Fruit fly (Drosophila melanogaster) whole organism, embryonic: ENCODE data around the gene CG31077.

Source experiments
- Atf-2 ChIP-seq: fragments of 200-800 bp; sonication (Bioruptor generic); optimal IDR thresholded peaks from 2 replicates; lab custom pipeline; 2016; ENCODE audit warnings: missing biosample characterization, missing genetic modification characterization
- Awh ChIP-seq: fragments of 200-800 bp; sonication (Bioruptor generic); IDR thresholded peaks from 2 replicates; pipeline ENCODE4, ENCODE4 v1.3.6; 2022; ENCODE audit warnings: missing biosample characterization, missing genetic modification characterization
- CG10274 ChIP-seq: fragments of 200-800 bp; sonication (Bioruptor generic); optimal IDR thresholded peaks from 3 replicates; lab custom pipeline; 2017; ENCODE audit warnings: missing biosample characterization, mild to moderate bottlenecking, missing genetic modification characterization
- CG14860 ChIP-seq: fragments of 200-800 bp; sonication (Bioruptor generic); IDR thresholded peaks from 3 replicates; pipeline ENCODE4 v1.3.6; 2022; ENCODE audit warnings: missing biosample characterization, missing genetic modification characterization; ENCODE audit not compliant: partially characterized antibody
- CG15479 ChIP-seq: fragments of 200-800 bp; sonication (Bioruptor generic); optimal IDR thresholded peaks from 3 replicates; lab custom pipeline; 2019; ENCODE audit warnings: missing biosample characterization, mild to moderate bottlenecking, missing genetic modification characterization, moderate library complexity
- CG16813 ChIP-seq: fragments of 200-800 bp; sonication (Bioruptor generic); IDR thresholded peaks from 3 replicates; pipeline ENCODE4 v1.3.6; 2022; ENCODE audit warnings: missing biosample characterization, missing genetic modification characterization; ENCODE audit not compliant: partially characterized antibody
- CG17361 ChIP-seq: fragments of 200-800 bp; sonication (Bioruptor generic); IDR thresholded peaks from 3 replicates; pipeline ENCODE4 v1.3.6; 2022; ENCODE audit warnings: missing biosample characterization, missing genetic modification characterization
- CG2120 ChIP-seq: fragments of 200-800 bp; sonication (Bioruptor generic); optimal IDR thresholded peaks from 3 replicates; lab custom pipeline; 2016; ENCODE audit warnings: missing biosample characterization, missing genetic modification characterization
- CG30020 ChIP-seq: fragments of 200-800 bp; optimal IDR thresholded peaks from 2 replicates; lab custom pipeline; 2019; ENCODE audit warnings: missing biosample characterization, mild to moderate bottlenecking, missing genetic modification characterization, moderate library complexity
- CG30403 ChIP-seq: fragments of 200-800 bp; sonication (Bioruptor generic); optimal IDR thresholded peaks from 3 replicates; lab custom pipeline; 2016; ENCODE audit warnings: missing biosample characterization, missing genetic modification characterization
- CG30431 ChIP-seq: fragments of 200-800 bp; sonication (Bioruptor generic); optimal IDR thresholded peaks from 2 replicates; lab custom pipeline; 2017; ENCODE audit warnings: missing biosample characterization, missing genetic modification characterization
- CG33557 ChIP-seq: fragments of 200-800 bp; sonication (Bioruptor generic); optimal IDR thresholded peaks from 2 replicates; lab custom pipeline; 2019; ENCODE audit warnings: missing biosample characterization, mild to moderate bottlenecking, missing genetic modification characterization, moderate library complexity
- CG4360 ChIP-seq: fragments of 200-800 bp; sonication (Bioruptor generic); IDR thresholded peaks from 2 replicates; pipeline ENCODE4 v1.3.6; 2022; ENCODE audit warnings: missing biosample characterization, missing genetic modification characterization
- CG4617 ChIP-seq: fragments of 200-800 bp; sonication (Bioruptor generic); optimal IDR thresholded peaks from 3 replicates; lab custom pipeline; 2016; ENCODE audit warnings: missing biosample characterization, missing genetic modification characterization, borderline replicate concordance
- CG6175 ChIP-seq: fragments of 200-800 bp; sonication (Bioruptor generic); IDR thresholded peaks from 3 replicates; pipeline ENCODE4 v1.3.6; 2022; ENCODE audit warnings: missing biosample characterization, missing genetic modification characterization
- CG8281 ChIP-seq: fragments of 200-800 bp; sonication (Bioruptor generic); optimal IDR thresholded peaks from 2 replicates; lab custom pipeline; 2018; ENCODE audit warnings: missing biosample characterization, mild to moderate bottlenecking, missing genetic modification characterization, moderate library complexity
- CG8290 ChIP-seq, 3 experiments: fragments of 200-800 bp; sonication (Bioruptor generic); optimal IDR thresholded peaks; 2 replicates each; lab custom pipeline; 2016 to 2019; ENCODE audit warnings: missing biosample characterization in 3 of 3, missing genetic modification characterization in 3 of 3, mild to moderate bottlenecking in 2 of 3, moderate library complexity in 1 of 3
- CG9817 ChIP-seq: fragments of 200-800 bp; sonication (Bioruptor generic); optimal IDR thresholded peaks from 2 replicates; lab custom pipeline; 2018; ENCODE audit warnings: missing biosample characterization, mild to moderate bottlenecking, missing genetic modification characterization, moderate library complexity
- CTCF ChIP-seq: fragments of 200-800 bp; sonication (Bioruptor generic); optimal IDR thresholded peaks from 2 replicates; lab custom pipeline; 2017; ENCODE audit warnings: missing biosample characterization, mild to moderate bottlenecking, missing genetic modification characterization, moderate library complexity
- CoRest ChIP-seq: fragments of 200-800 bp; sonication (Bioruptor generic); optimal IDR thresholded peaks from 3 replicates; lab custom pipeline; 2018; ENCODE audit warnings: missing biosample characterization, mild to moderate bottlenecking, missing genetic modification characterization, moderate library complexity
- Dref ChIP-seq: fragments of 200-800 bp; sonication (Bioruptor generic); IDR thresholded peaks from 2 replicates; pipeline ENCODE4 v1.3.6; 2022; ENCODE audit warnings: missing biosample characterization, missing genetic modification characterization
- HLH4C ChIP-seq: fragments of 200-800 bp; sonication (Bioruptor generic); IDR thresholded peaks from 3 replicates; pipeline ENCODE4 v1.3.6; 2022; ENCODE audit warnings: missing biosample characterization, missing genetic modification characterization; ENCODE audit not compliant: partially characterized antibody
- Hsf ChIP-seq: fragments of 200-800 bp; sonication (Bioruptor generic); optimal IDR thresholded peaks from 3 replicates; lab custom pipeline; 2016; ENCODE audit warnings: missing biosample characterization, missing genetic modification characterization
- MESR4 ChIP-seq: fragments of 200-800 bp; sonication (Bioruptor generic); optimal IDR thresholded peaks from 2 replicates; lab custom pipeline; 2018; ENCODE audit warnings: missing biosample characterization, mild to moderate bottlenecking, missing genetic modification characterization, moderate library complexity
- Max ChIP-seq: fragments of 200-800 bp; sonication (Bioruptor generic); optimal IDR thresholded peaks from 2 replicates; lab custom pipeline; 2016; ENCODE audit warnings: missing biosample characterization, mild to moderate bottlenecking, missing genetic modification characterization
- Med ChIP-seq: fragments of 200-800 bp; sonication (Bioruptor generic); peaks from one replicate; lab custom pipeline; 2016; ENCODE audit warnings: missing biosample characterization, missing genetic modification characterization, mild to moderate bottlenecking, inconsistent platforms, moderate library complexity
- NK7.1 ChIP-seq: fragments of 200-800 bp; sonication (Bioruptor generic); optimal IDR thresholded peaks from 3 replicates; lab custom pipeline; 2016; ENCODE audit warnings: missing biosample characterization, missing genetic modification characterization
- Sox100B ChIP-seq: fragments of 200-800 bp; sonication (Bioruptor generic); optimal IDR thresholded peaks from 3 replicates; lab custom pipeline; 2018; ENCODE audit warnings: missing biosample characterization, mild to moderate bottlenecking, missing genetic modification characterization
- Stat92E ChIP-seq, 3 experiments: fragments of >200 bp in 2 of 3; fragments of 200-800 bp in 1 of 3; sonication (Bioruptor generic) in 1 of 3; optimal IDR thresholded peaks; 2 replicates each; lab custom pipeline; 2017 to 2019; ENCODE audit warnings: missing biosample characterization in 3 of 3, missing genetic modification characterization in 3 of 3, mild to moderate bottlenecking in 1 of 3, moderate library complexity in 1 of 3
- Vsx1 ChIP-seq: fragments of 200-800 bp; sonication (Bioruptor generic); optimal IDR thresholded peaks from 2 replicates; lab custom pipeline; 2017; ENCODE audit warnings: missing biosample characterization, mild to moderate bottlenecking, missing genetic modification characterization, missing genetic modification reagents
- amos ChIP-seq: fragments of 200-800 bp; sonication (Bioruptor generic); IDR thresholded peaks from 2 replicates; pipeline ENCODE4 v1.3.6; 2022; ENCODE audit warnings: missing biosample characterization, missing genetic modification characterization; ENCODE audit not compliant: partially characterized antibody
- cwo ChIP-seq: fragments of 200-800 bp; sonication (Bioruptor generic); optimal IDR thresholded peaks from 3 replicates; lab custom pipeline; 2017; ENCODE audit warnings: missing biosample characterization, missing genetic modification characterization, mild to moderate bottlenecking, moderate library complexity, missing genetic modification reagents
- dpn ChIP-seq, 2 experiments: fragments of 200-800 bp; sonication (Bioruptor generic); optimal IDR thresholded peaks; 3 replicates each; lab custom pipeline; 2016; ENCODE audit warnings: missing biosample characterization in 2 of 2, missing genetic modification characterization in 2 of 2
- grau ChIP-seq: fragments of 200-800 bp; optimal IDR thresholded peaks from 3 replicates; lab custom pipeline; 2019; ENCODE audit warnings: missing biosample characterization, mild to moderate bottlenecking, missing genetic modification characterization, moderate library complexity
- inv ChIP-seq: fragments of 200-800 bp; sonication (Bioruptor generic); IDR thresholded peaks from 2 replicates; pipeline ENCODE4 v1.3.6; 2022; ENCODE audit warnings: missing biosample characterization, missing genetic modification characterization; ENCODE audit not compliant: partially characterized antibody
- lola ChIP-seq, 3 experiments: fragments of >200 bp in 2 of 3; fragments of 200-800 bp in 1 of 3; sonication (Bioruptor generic) in 1 of 3; optimal IDR thresholded peaks; 2 replicates each; lab custom pipeline; 2017 to 2019; ENCODE audit warnings: missing biosample characterization in 3 of 3, missing genetic modification characterization in 3 of 3, mild to moderate bottlenecking in 1 of 3, moderate library complexity in 1 of 3
- mld ChIP-seq: fragments of 200-800 bp; sonication (Bioruptor generic); IDR thresholded peaks from 3 replicates; pipeline ENCODE4 v1.3.6; 2022; ENCODE audit warnings: missing biosample characterization, missing genetic modification characterization; ENCODE audit not compliant: partially characterized antibody
- nerfin-2 ChIP-seq: fragments of 200-800 bp; sonication (Bioruptor generic); IDR thresholded peaks from 2 replicates; pipeline ENCODE4 v1.3.6; 2022; ENCODE audit warnings: missing biosample characterization, missing genetic modification characterization; ENCODE audit not compliant: partially characterized antibody
- nmo ChIP-seq: fragments of 200-800 bp; sonication (Bioruptor generic); optimal IDR thresholded peaks from 2 replicates; lab custom pipeline; 2018; ENCODE audit warnings: missing biosample characterization, mild to moderate bottlenecking, missing genetic modification characterization, moderate library complexity
- pzg ChIP-seq: fragments of 200-800 bp; sonication (Bioruptor generic); optimal IDR thresholded peaks from 3 replicates; lab custom pipeline; 2018; ENCODE audit warnings: missing biosample characterization, mild to moderate bottlenecking, missing genetic modification characterization, moderate library complexity
- sd ChIP-seq: fragments of 200-800 bp; sonication (Bioruptor generic); optimal IDR thresholded peaks from 3 replicates; lab custom pipeline; 2018; ENCODE audit warnings: missing biosample characterization, mild to moderate bottlenecking, missing genetic modification characterization, moderate library complexity
- shn ChIP-seq: fragments of 200-800 bp; sonication (Bioruptor generic); optimal IDR thresholded peaks from 3 replicates; lab custom pipeline; 2016; ENCODE audit warnings: missing biosample characterization, missing genetic modification characterization
- sna ChIP-seq: fragments of 200-800 bp; sonication (Bioruptor generic); IDR thresholded peaks from 2 replicates; pipeline ENCODE4 v1.3.6; 2022; ENCODE audit warnings: missing biosample characterization, missing genetic modification characterization; ENCODE audit not compliant: partially characterized antibody
- tll ChIP-seq, 2 experiments: fragments of 200-800 bp in 1 of 2; fragments of >200 bp in 1 of 2; sonication (Bioruptor generic) in 1 of 2; optimal IDR thresholded peaks; 2 replicates each; lab custom pipeline; 2017 to 2019; ENCODE audit warnings: missing biosample characterization in 2 of 2, missing genetic modification characterization in 2 of 2, mild to moderate bottlenecking in 1 of 2, moderate library complexity in 1 of 2
- twi ChIP-seq: fragments of 200-800 bp; optimal IDR thresholded peaks from 2 replicates; lab custom pipeline; 2019; ENCODE audit warnings: missing biosample characterization, mild to moderate bottlenecking, missing genetic modification characterization, moderate library complexity
- vnd ChIP-seq: fragments of 200-800 bp; sonication (Bioruptor generic); IDR thresholded peaks from 3 replicates; pipeline ENCODE4 v1.3.6; 2022; ENCODE audit warnings: missing biosample characterization, missing genetic modification characterization; ENCODE audit not compliant: partially characterized antibody

Gene CG31077

dm6 chr3R:26964452-26965133 lies 35.0 kb upstream of the CG31077 start, which contains the start of gene Tsp97E (continued):
- TF ChIP-seq Hsf (no peak), vnd (GFP tag; lab: Robert Waterston, UW) (peak; percentile 76), nerfin-2 (GFP tag; lab: Robert Waterston, UW) (peak; percentile 91), Med (GFP tag; lab: Kevin White, UChicago) (peak; percentile 22), sd (tag; lab: Kevin White, UChicago) (no peak), Awh (GFP tag; lab: Robert Waterston, UW) (no peak), CG2120 (GFP tag; lab: Kevin White, UChicago) (no peak), CG14860 (GFP tag; lab: Robert Waterston, UW) (peak; percentile 85), twi (tag; lab: Kevin White, UChicago) (no peak), Vsx1 (GFP tag; lab: Kevin White, UChicago) (peak; percentile 50), CG16813 (GFP tag; lab: Robert Waterston, UW) (peak; percentile 72), grau (peak; percentile 16), inv (GFP tag; lab: Robert Waterston, UW) (peak; percentile 63), CG4617 (GFP tag; lab: Kevin White, UChicago) (peak; percentile 62), CG33557 (GFP tag; lab: Kevin White, UChicago) (peak; percentile 68), HLH4C (peak; percentile 96), CG30020 (tag; lab: Kevin White, UChicago) (peak; percentile 22), CG9817 (tag; lab: Kevin White, UChicago) (no peak), Atf-2 (GFP tag; lab: Kevin White, UChicago) (no peak), CoRest (peak; percentile 46), NK7.1 (GFP tag; lab: Kevin White, UChicago) (no peak), mld (peak; percentile 67; the same call in 2 of the 3 replicates), CG15479 (peak; percentile 41), tll (GFP tag; optimal IDR thresholded peaks at IDR 0.05; lab: Kevin White, UChicago) (peak in 1 of 2 experiments; percentile 6), CG8290 (GFP tag; optimal IDR thresholded peaks at IDR 0.05; lab: Kevin White, UChicago) (no peak), CG8290 (tag; optimal IDR thresholded peaks at IDR 0.05; lab: Kevin White, UChicago) (peak in 1 of 2 experiments; percentile 5), dpn (GFP tag; optimal IDR thresholded peaks at IDR 0.05; lab: Kevin White, UChicago) (no peak), amos (peak; percentile 30; the same call in 1 of the 2 replicates), cwo (GFP tag; lab: Kevin White, UChicago) (no peak), CG17361 (peak; percentile 49; the same call in 2 of the 3 replicates), lola (GFP tag; optimal IDR thresholded peaks at IDR 0.05; lab: Kevin White, UChicago) (peak in 1 of 3 experiments; percentile 2), Stat92E (GFP tag; optimal IDR thresholded peaks at IDR 0.05; lab: Kevin White, UChicago) (peak in 1 of 3 experiments; percentile 34), Sox100B (GFP tag; lab: Kevin White, UChicago) (peak; percentile 23), Dref (peak; percentile 85), CG30403 (GFP tag; lab: Kevin White, UChicago) (no peak), CG8281 (tag; lab: Kevin White, UChicago) (peak; percentile 6), shn (GFP tag; lab: Kevin White, UChicago) (no peak), Max (GFP tag; lab: Kevin White, UChicago) (peak; percentile 12), MESR4 (GFP tag; lab: Kevin White, UChicago) (peak; percentile 87), pzg (peak; percentile 59), sna (GFP tag; lab: Robert Waterston, UW) (peak; percentile 88), CTCF (GFP tag; lab: Kevin White, UChicago) (no peak), CG6175 (no peak), CG4360 (GFP tag; lab: Robert Waterston, UW) (peak; percentile 91), nmo (GFP tag; lab: Kevin White, UChicago) (peak; percentile 45), CG30431 (GFP tag; lab: Kevin White, UChicago) (no peak), CG10274 (GFP tag; lab: Kevin White, UChicago) (no peak)
